Fruit fly (Drosophila melanogaster) whole organism, embryonic: ENCODE results near the gene CG3457.

Experiments used
- CG10321 ChIP-seq: fragments of 200-800 bp; sonication (Bioruptor generic); IDR thresholded peaks from 2 replicates; pipeline ENCODE4 v1.3.6; 2022; ENCODE audit warnings: missing biosample characterization, missing genetic modification characterization
- CG13287 ChIP-seq: fragments of 200-800 bp; sonication (Bioruptor generic); IDR thresholded peaks from 2 replicates; pipeline ENCODE4 v1.3.6; 2022; ENCODE audit warnings: missing biosample characterization, missing genetic modification characterization; ENCODE audit not compliant: partially characterized antibody
- CG8478 ChIP-seq: fragments of >200 bp; optimal IDR thresholded peaks from 2 replicates; lab custom pipeline; 2018
- Dref ChIP-seq: fragments of 200-800 bp; sonication (Bioruptor generic); IDR thresholded peaks from 2 replicates; pipeline ENCODE4 v1.3.6; 2022; ENCODE audit warnings: missing biosample characterization, missing genetic modification characterization
- MESR4 ChIP-seq: fragments of 200-800 bp; sonication (Bioruptor generic); optimal IDR thresholded peaks from 2 replicates; lab custom pipeline; 2018; ENCODE audit warnings: missing biosample characterization, mild to moderate bottlenecking, missing genetic modification characterization, moderate library complexity

Gene CG3457

dm6 chrX:2225138-2225537 is 37.5 kb downstream of the CG3457 start, which contains the start of gene pcx (continued):
- TF ChIP-seq CG13287 (GFP tag; lab: Robert Waterston, UW) (peak; percentile 71), CG8478 (lab: Kevin White, UChicago) (no peak), CG10321 (GFP tag; lab: Robert Waterston, UW) (no peak), Dref (GFP tag; lab: Robert Waterston, UW) (peak; percentile 81), MESR4 (GFP tag; lab: Kevin White, UChicago) (peak; percentile 52)
